Worm (Caenorhabditis elegans): ENCODE measurements around the gene gmap-2.

Gene gmap-2

DNA sequence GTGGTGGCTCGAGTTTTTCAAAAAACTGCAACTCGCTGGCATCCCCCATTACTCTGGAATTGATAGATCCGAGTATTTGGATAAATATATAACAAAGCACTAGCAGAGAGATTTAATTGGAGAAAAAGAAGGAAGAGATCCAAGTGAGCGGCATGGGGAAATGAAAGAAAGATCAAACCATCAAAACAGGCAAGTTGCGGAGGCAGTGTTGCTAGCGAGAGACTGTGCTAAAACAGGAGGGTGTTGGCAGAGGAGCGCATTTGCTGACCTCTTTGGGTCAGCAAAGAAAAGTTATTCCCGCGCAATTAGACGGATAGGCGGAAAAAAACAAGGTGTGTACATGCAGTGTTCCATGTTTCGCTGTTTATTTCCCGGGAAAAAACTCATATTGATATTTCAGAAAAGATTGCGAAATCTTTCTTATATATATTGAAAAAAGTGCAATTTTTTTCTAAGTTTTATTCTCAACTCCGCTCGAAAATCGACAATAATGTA is 32.6 kb upstream of the gmap-2 start, which contains the start of gene ppk-3 (continued):
- TF ChIP-seq lim-7 (GFP tag; IDR thresholded peaks at IDR 0.05): no peak
- no peak for TF ChIP-seq unc-130 (GFP tag; optimal IDR thresholded peaks at IDR 0.05)
- peak; percentile 86 for TF ChIP-seq mes-2 (tag; optimal IDR thresholded peaks at IDR 0.05; ENCODE audit: poor library complexity, severe bottlenecking)
- TF ChIP-seq mdl-1 (tag; optimal IDR thresholded peaks at IDR 0.05): peak in 1 of 2 experiments; percentile 75
- TF ChIP-seq nhr-6 (tag; optimal IDR thresholded peaks at IDR 0.05): peak; percentile 17
- peak; percentile 96 for TF ChIP-seq lin-38 (GFP tag; IDR thresholded peaks at IDR 0.05)
- TF ChIP-seq tra-1 (GFP tag; IDR thresholded peaks at IDR 0.05): peak; percentile 48; the same call in 1 of the 2 replicates
- no peak for TF ChIP-seq T20F7.1 (GFP tag; optimal IDR thresholded peaks at IDR 0.05)
- TF ChIP-seq nhr-42 (GFP tag; IDR thresholded peaks at IDR 0.05): peak; percentile 47; the same call in 1 of the 2 replicates
- TF ChIP-seq fos-1 (tag; optimal IDR thresholded peaks at IDR 0.05): no peak
- no peak for TF ChIP-seq pqm-1 (tag; optimal IDR thresholded peaks at IDR 0.05)
- no peak for TF ChIP-seq D1046.2 (GFP tag; IDR thresholded peaks at IDR 0.05)
- TF ChIP-seq saeg-2 (GFP tag; IDR thresholded peaks at IDR 0.05): no peak
- no peak for TF ChIP-seq Y105C5A.15 (GFP tag; IDR thresholded peaks at IDR 0.05)
- no peak for TF ChIP-seq nhr-76 (tag; optimal IDR thresholded peaks at IDR 0.05)
- TF ChIP-seq dmd-9 (GFP tag; IDR thresholded peaks at IDR 0.05): no peak
- no peak for TF ChIP-seq attf-4 (tag; optimal IDR thresholded peaks at IDR 0.05)
- TF ChIP-seq lir-3 (tag; optimal IDR thresholded peaks at IDR 0.05): no peak
- TF ChIP-seq zip-2 (tag; optimal IDR thresholded peaks at IDR 0.05): no peak
- peak; percentile 8 to 81 for TF ChIP-seq lsy-2 (tag; optimal IDR thresholded peaks at IDR 0.05)
- TF ChIP-seq dmd-6 (GFP tag; IDR thresholded peaks at IDR 0.05): peak; percentile 56
- peak in 1 of 2 experiments; percentile 60 for TF ChIP-seq daf-16 (GFP tag; optimal IDR thresholded peaks at IDR 0.05)
- peak; percentile 47 for TF ChIP-seq daf-16 (tag; optimal IDR thresholded peaks at IDR 0.05)
- no peak for TF ChIP-seq Y75B8A.6 (GFP tag; IDR thresholded peaks at IDR 0.05)
- TF ChIP-seq hmg-1.1 (GFP tag; IDR thresholded peaks at IDR 0.05): peak; percentile 73
- no peak for TF ChIP-seq zip-11 (GFP tag; IDR thresholded peaks at IDR 0.05)
- no peak for TF ChIP-seq ceh-32 (tag; optimal IDR thresholded peaks at IDR 0.05; ENCODE audit: poor library complexity)
- no peak for TF ChIP-seq egl-27 (tag; optimal IDR thresholded peaks at IDR 0.05)
- no peak for TF ChIP-seq gei-8 (GFP tag; optimal IDR thresholded peaks at IDR 0.05)

DNA sequence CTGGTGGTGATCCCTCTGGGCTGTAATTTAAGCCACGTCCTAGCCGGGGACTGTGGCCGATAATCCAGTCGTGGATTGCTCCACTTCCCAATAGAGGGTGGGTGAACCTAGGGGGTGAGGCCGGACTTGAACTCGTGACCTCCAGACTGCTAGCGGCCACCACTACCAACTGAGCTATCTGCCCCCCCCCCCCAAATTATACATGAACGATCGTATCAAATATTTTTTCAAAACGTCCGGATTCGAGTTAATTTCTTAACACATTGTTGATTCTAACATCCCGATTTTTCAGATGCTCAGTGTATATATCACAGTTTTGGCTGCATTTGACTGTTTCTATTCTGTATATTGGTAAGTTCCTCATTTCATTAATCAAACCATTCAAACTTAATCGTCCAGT is 24.0 kb upstream of the gmap-2 start:
- peak; percentile 69 for TF ChIP-seq snpc-1.2 (GFP tag; IDR thresholded peaks at IDR 0.05)

DNA sequence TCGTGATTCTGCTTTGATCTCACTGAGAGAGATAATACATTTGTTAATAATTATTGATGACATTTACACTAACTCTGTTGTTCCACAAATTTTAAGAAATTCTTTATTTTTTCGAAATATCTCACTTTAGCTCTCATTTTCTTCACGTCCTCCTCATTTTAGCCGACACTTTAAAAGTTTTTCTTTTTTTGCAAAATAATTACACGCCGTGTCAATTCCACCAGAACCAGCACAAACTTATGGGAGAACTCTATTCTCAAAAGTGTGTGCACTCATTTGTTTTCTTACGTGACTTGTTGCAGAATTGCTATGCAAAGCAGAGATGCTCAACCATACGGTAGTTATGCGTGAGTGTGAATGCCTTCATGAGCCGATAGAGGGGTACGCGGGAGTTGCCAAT is 22.1 kb upstream of the gmap-2 start, which contains the start of gene frpr-2:
TSS of gene frpr-2 (plus strand) at position 301 of the 400 bp plus-strand sequence.
- no peak for TF ChIP-seq Y48G9A.11 (GFP tag; IDR thresholded peaks at IDR 0.05)
- TF ChIP-seq daf-16 (GFP tag; optimal IDR thresholded peaks at IDR 0.05): no peak
- no peak for TF ChIP-seq daf-16 (tag; optimal IDR thresholded peaks at IDR 0.05)
- no peak for TF ChIP-seq hlh-11 (tag; optimal IDR thresholded peaks at IDR 0.05)
- TF ChIP-seq nhr-102 (tag; optimal IDR thresholded peaks at IDR 0.05): no peak
- no peak for TF ChIP-seq egl-27 (tag; optimal IDR thresholded peaks at IDR 0.05)

DNA sequence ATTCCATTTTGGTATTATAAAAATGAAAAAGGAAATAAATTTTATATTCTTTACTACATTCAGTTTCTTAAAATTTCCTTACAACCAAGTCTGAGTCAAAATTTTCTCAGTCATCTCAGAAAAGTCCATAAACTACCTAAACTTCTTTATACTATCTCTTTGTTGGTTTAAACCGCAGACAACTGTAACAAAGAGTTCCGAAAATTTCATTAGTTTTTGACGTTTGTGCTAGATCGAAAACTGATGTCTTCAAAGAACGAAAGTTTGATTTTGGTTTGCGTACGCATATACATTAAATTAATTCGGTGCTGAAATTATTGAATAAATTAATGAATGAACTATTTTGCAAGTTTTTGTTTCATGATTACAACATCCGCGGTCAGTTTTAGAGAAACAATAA is 15.8 kb upstream of the gmap-2 start:
- no peak for TF ChIP-seq tra-1 (GFP tag; IDR thresholded peaks at IDR 0.05)
- TF ChIP-seq fkh-10 (GFP tag; optimal IDR thresholded peaks at IDR 0.05): peak; percentile 61

DNA sequence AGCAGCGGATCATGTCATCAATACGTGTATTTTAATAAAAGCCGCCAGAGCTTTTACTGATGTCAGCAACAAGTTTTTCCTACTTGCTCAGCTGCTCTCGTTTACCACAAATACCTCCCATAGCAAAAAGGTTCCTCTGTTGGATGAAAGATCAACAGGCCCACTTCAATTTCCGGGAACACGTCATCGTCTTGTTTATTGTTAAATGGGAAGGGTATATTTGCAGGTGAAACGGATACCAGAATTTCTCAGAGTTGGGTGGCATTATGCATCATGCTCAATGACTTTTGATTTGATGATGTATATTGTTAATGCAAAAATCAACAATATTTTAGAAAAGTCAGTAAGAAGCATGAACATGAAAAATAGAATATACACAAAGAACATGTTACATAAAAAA is 8.1 kb upstream of the gmap-2 start:
- TF ChIP-seq nhr-42 (GFP tag; IDR thresholded peaks at IDR 0.05) (no peak), aha-1 (tag) (peak; percentile 59)

Data from whole organism, L4 larva.